Fruit fly (Drosophila melanogaster) whole organism, embryonic: ENCODE results near the gene pps.

Experiments
- CG10321 ChIP-seq: fragments of 200-800 bp; sonication (Bioruptor generic); IDR thresholded peaks from 2 replicates; pipeline ENCODE4 v1.3.6; 2022; ENCODE audit warnings: missing biosample characterization, missing genetic modification characterization
- CG11085 ChIP-seq: fragments of 200-800 bp; sonication (Bioruptor generic); IDR thresholded peaks from 2 replicates; pipeline ENCODE4 v1.3.6; 2022; ENCODE audit warnings: missing biosample characterization, missing genetic modification characterization
- CG11504 ChIP-seq: fragments of 200-800 bp; sonication (Bioruptor generic); optimal IDR thresholded peaks from 3 replicates; lab custom pipeline; 2019; ENCODE audit warnings: missing biosample characterization, mild to moderate bottlenecking, missing genetic modification characterization, moderate library complexity
- CG11695 ChIP-seq: fragments of 200-800 bp; sonication (Bioruptor generic); IDR thresholded peaks from 3 replicates; pipeline ENCODE4 v1.3.6; 2022; ENCODE audit warnings: missing biosample characterization, missing genetic modification characterization
- CG11723 ChIP-seq: fragments of 200-800 bp; sonication (Bioruptor generic); optimal IDR thresholded peaks from 2 replicates; lab custom pipeline; 2017; ENCODE audit warnings: missing biosample characterization, mild to moderate bottlenecking, missing genetic modification characterization
- CG12104 ChIP-seq: fragments of 200-800 bp; sonication (Bioruptor generic); optimal IDR thresholded peaks from 3 replicates; lab custom pipeline; 2016; ENCODE audit warnings: missing biosample characterization, missing genetic modification characterization
- CG13287 ChIP-seq: fragments of 200-800 bp; sonication (Bioruptor generic); IDR thresholded peaks from 2 replicates; pipeline ENCODE4 v1.3.6; 2022; ENCODE audit warnings: missing biosample characterization, missing genetic modification characterization; ENCODE audit not compliant: partially characterized antibody
- CG13624 ChIP-seq: fragments of 200-800 bp; sonication (Bioruptor generic); optimal IDR thresholded peaks from 2 replicates; lab custom pipeline; 2016; ENCODE audit warnings: missing biosample characterization, missing genetic modification characterization
- CG13894 ChIP-seq: fragments of 200-800 bp; sonication (Bioruptor generic); optimal IDR thresholded peaks from 3 replicates; lab custom pipeline; 2018; ENCODE audit warnings: missing biosample characterization, mild to moderate bottlenecking, missing genetic modification characterization, moderate library complexity
- CG14860 ChIP-seq: fragments of 200-800 bp; sonication (Bioruptor generic); IDR thresholded peaks from 3 replicates; pipeline ENCODE4 v1.3.6; 2022; ENCODE audit warnings: missing biosample characterization, missing genetic modification characterization; ENCODE audit not compliant: partially characterized antibody
- CG16863 ChIP-seq: fragments of 200-800 bp; sonication (Bioruptor generic); optimal IDR thresholded peaks from 3 replicates; lab custom pipeline; 2016; ENCODE audit warnings: missing biosample characterization, missing genetic modification characterization
- CG2889 ChIP-seq: fragments of 200-800 bp; sonication (Bioruptor generic); IDR thresholded peaks from 3 replicates; pipeline ENCODE4 v1.3.6; 2022; ENCODE audit warnings: missing biosample characterization, missing genetic modification characterization
- CG30020 ChIP-seq: fragments of 200-800 bp; optimal IDR thresholded peaks from 2 replicates; lab custom pipeline; 2019; ENCODE audit warnings: missing biosample characterization, mild to moderate bottlenecking, missing genetic modification characterization, moderate library complexity
- CG34376 ChIP-seq: fragments of 200-800 bp; sonication (Bioruptor generic); optimal IDR thresholded peaks from 2 replicates; lab custom pipeline; 2018; ENCODE audit warnings: missing biosample characterization, mild to moderate bottlenecking, missing genetic modification characterization
- CG3838 ChIP-seq: fragments of 200-800 bp; sonication (Bioruptor generic); optimal IDR thresholded peaks from 3 replicates; lab custom pipeline; 2016; ENCODE audit warnings: missing biosample characterization, missing genetic modification characterization
- CG3847 ChIP-seq: fragments of 200-800 bp; sonication (Bioruptor generic); IDR thresholded peaks from 2 replicates; pipeline ENCODE4 v1.3.6; 2022; ENCODE audit warnings: missing biosample characterization, missing genetic modification characterization
- CG5245 ChIP-seq: fragments of 200-800 bp; sonication (Bioruptor generic); optimal IDR thresholded peaks from 3 replicates; lab custom pipeline; 2016; ENCODE audit warnings: missing biosample characterization, missing genetic modification characterization
- CG6654 ChIP-seq: fragments of 200-800 bp; sonication (Bioruptor generic); optimal IDR thresholded peaks from 2 replicates; lab custom pipeline; 2017; ENCODE audit warnings: missing biosample characterization, mild to moderate bottlenecking, missing genetic modification characterization
- CG7786 ChIP-seq: fragments of 200-800 bp; sonication (Bioruptor generic); optimal IDR thresholded peaks from 2 replicates; lab custom pipeline; 2016; ENCODE audit warnings: missing biosample characterization, missing genetic modification characterization
- CG8388 ChIP-seq: fragments of 200-800 bp; sonication (Bioruptor generic); optimal IDR thresholded peaks from 2 replicates; lab custom pipeline; 2019; ENCODE audit warnings: missing biosample characterization, mild to moderate bottlenecking, missing genetic modification characterization, moderate library complexity
- CG9215 ChIP-seq: fragments of 200-800 bp; sonication (Bioruptor generic); IDR thresholded peaks from 2 replicates; pipeline ENCODE4 v1.3.6; 2022; ENCODE audit warnings: missing biosample characterization, missing genetic modification characterization
- CG9876 ChIP-seq: fragments of 200-800 bp; sonication (Bioruptor generic); optimal IDR thresholded peaks from 2 replicates; lab custom pipeline; 2016; ENCODE audit warnings: missing biosample characterization, missing genetic modification characterization
- Camta ChIP-seq: fragments of 200-800 bp; sonication (Bioruptor generic); optimal IDR thresholded peaks from 2 replicates; lab custom pipeline; 2016; ENCODE audit warnings: missing biosample characterization, missing genetic modification characterization
- Jarid2 ChIP-seq: fragments of 200-800 bp; sonication (Bioruptor generic); optimal IDR thresholded peaks from 3 replicates; lab custom pipeline; 2017; ENCODE audit warnings: mild to moderate bottlenecking, missing biosample characterization, missing genetic modification reagents, missing genetic modification characterization
- Lhr ChIP-seq: fragments of 200-800 bp; sonication (Bioruptor generic); optimal IDR thresholded peaks from 3 replicates; lab custom pipeline; 2017; ENCODE audit warnings: mild to moderate bottlenecking, missing biosample characterization, missing genetic modification reagents, missing genetic modification characterization
- NfI ChIP-seq: fragments of 200-800 bp; sonication (Bioruptor generic); optimal IDR thresholded peaks from 3 replicates; lab custom pipeline; 2018; ENCODE audit warnings: missing biosample characterization, mild to moderate bottlenecking, missing genetic modification characterization, moderate library complexity
- Pdp1 ChIP-seq, 2 experiments: fragments of 200-800 bp; sonication (Bioruptor generic); optimal IDR thresholded peaks; 3 replicates each; lab custom pipeline; 2016; ENCODE audit warnings: missing biosample characterization in 2 of 2, missing genetic modification characterization in 2 of 2, mild to moderate bottlenecking in 1 of 2, moderate library complexity in 1 of 2
- Rfx ChIP-seq: fragments of 200-800 bp; sonication (Bioruptor generic); IDR thresholded peaks from 2 replicates; pipeline ENCODE4 v1.3.6; 2022; ENCODE audit warnings: missing biosample characterization, missing genetic modification characterization
- Sox102F ChIP-seq: fragments of 200-800 bp; sonication (Bioruptor generic); optimal IDR thresholded peaks from 2 replicates; lab custom pipeline; 2018; ENCODE audit warnings: missing biosample characterization, mild to moderate bottlenecking, missing genetic modification characterization, moderate library complexity
- Sry-δ ChIP-seq: fragments of 200-800 bp; sonication (Bioruptor generic); optimal IDR thresholded peaks from 2 replicates; lab custom pipeline; 2016; ENCODE audit warnings: missing biosample characterization, missing genetic modification characterization
- Trl ChIP-seq, 3 experiments: fragments of >200 bp in 2 of 3; fragments of 200-800 bp in 1 of 3; sonication (Bioruptor generic) in 1 of 3; optimal IDR thresholded peaks; 2 replicates in 1 of 3; 3 replicates in 2 of 3; lab custom pipeline; 2016 to 2017; ENCODE audit warnings: missing biosample characterization in 1 of 3, missing genetic modification characterization in 1 of 3
- al ChIP-seq: fragments of 200-800 bp; sonication (Bioruptor generic); IDR thresholded peaks from 2 replicates; pipeline ENCODE4 v1.3.6; 2022; ENCODE audit warnings: missing biosample characterization, missing genetic modification characterization
- aop ChIP-seq: fragments of 200-800 bp; sonication (Bioruptor generic); IDR thresholded peaks from 2 replicates; pipeline ENCODE4 v1.3.6; 2022; ENCODE audit warnings: missing biosample characterization, missing genetic modification characterization
- bab2 ChIP-seq: fragments of 200-800 bp; sonication (Bioruptor generic); optimal IDR thresholded peaks from 2 replicates; lab custom pipeline; 2016; ENCODE audit warnings: missing biosample characterization, missing genetic modification characterization
- cas ChIP-seq: fragments of 200-800 bp; sonication (Bioruptor generic); IDR thresholded peaks from 2 replicates; pipeline ENCODE4 v1.3.6; 2022; ENCODE audit warnings: missing biosample characterization, missing genetic modification characterization
- danr ChIP-seq: fragments of 200-800 bp; sonication (Bioruptor generic); IDR thresholded peaks from 2 replicates; pipeline ENCODE4 v1.3.6; 2022; ENCODE audit warnings: missing biosample characterization, missing genetic modification characterization
- grau ChIP-seq: fragments of 200-800 bp; optimal IDR thresholded peaks from 3 replicates; lab custom pipeline; 2019; ENCODE audit warnings: missing biosample characterization, mild to moderate bottlenecking, missing genetic modification characterization, moderate library complexity
- ken ChIP-seq: fragments of 200-800 bp; sonication (Bioruptor generic); IDR thresholded peaks from 3 replicates; pipeline ENCODE4 v1.3.6; 2022; ENCODE audit warnings: missing biosample characterization, missing genetic modification characterization
- kni ChIP-seq: fragments of 200-800 bp; sonication (Bioruptor generic); optimal IDR thresholded peaks from 3 replicates; lab custom pipeline; 2017; ENCODE audit warnings: mild to moderate bottlenecking, missing biosample characterization, missing genetic modification reagents, missing genetic modification characterization
- nom ChIP-seq: fragments of 200-800 bp; sonication (Bioruptor generic); optimal IDR thresholded peaks from 2 replicates; lab custom pipeline; 2017; ENCODE audit warnings: missing biosample characterization, missing genetic modification characterization, mild to moderate bottlenecking, moderate library complexity, missing genetic modification reagents
- otp ChIP-seq: fragments of 200-800 bp; sonication (Bioruptor generic); IDR thresholded peaks from 3 replicates; pipeline ENCODE4, ENCODE4 v1.3.6; 2022; ENCODE audit warnings: missing biosample characterization, missing genetic modification characterization
- pfk ChIP-seq: fragments of 200-800 bp; sonication (Bioruptor generic); optimal IDR thresholded peaks from 2 replicates; lab custom pipeline; 2018; ENCODE audit warnings: missing biosample characterization, mild to moderate bottlenecking, missing genetic modification characterization, moderate library complexity
- pho ChIP-seq: fragments of 200-800 bp; sonication (Bioruptor generic); optimal IDR thresholded peaks from 2 replicates; lab custom pipeline; 2016; ENCODE audit warnings: missing biosample characterization, missing genetic modification characterization
- prd ChIP-seq, 3 experiments: fragments of >200 bp in 2 of 3; fragments of 200-800 bp in 1 of 3; sonication (Bioruptor generic) in 1 of 3; optimal IDR thresholded peaks in 2 of 3; IDR thresholded peaks in 1 of 3; 2 replicates in 2 of 3; 3 replicates in 1 of 3; pipeline versions ENCODE4 v1.3.6 to Lab custom; 2017 to 2022; ENCODE audit warnings: missing biosample characterization in 1 of 3, missing genetic modification characterization in 1 of 3
- slbo ChIP-seq: fragments of 200-800 bp; sonication (Bioruptor generic); IDR thresholded peaks from 2 replicates; pipeline ENCODE4 v1.3.6; 2022; ENCODE audit warnings: missing biosample characterization, missing genetic modification characterization
- sna ChIP-seq: fragments of 200-800 bp; sonication (Bioruptor generic); IDR thresholded peaks from 2 replicates; pipeline ENCODE4 v1.3.6; 2022; ENCODE audit warnings: missing biosample characterization, missing genetic modification characterization; ENCODE audit not compliant: partially characterized antibody
- tll ChIP-seq, 2 experiments: fragments of 200-800 bp in 1 of 2; fragments of >200 bp in 1 of 2; sonication (Bioruptor generic) in 1 of 2; optimal IDR thresholded peaks; 2 replicates each; lab custom pipeline; 2017 to 2019; ENCODE audit warnings: missing biosample characterization in 2 of 2, missing genetic modification characterization in 2 of 2, mild to moderate bottlenecking in 1 of 2, moderate library complexity in 1 of 2
- twi ChIP-seq: fragments of 200-800 bp; optimal IDR thresholded peaks from 2 replicates; lab custom pipeline; 2019; ENCODE audit warnings: missing biosample characterization, mild to moderate bottlenecking, missing genetic modification characterization, moderate library complexity

pps gene

DNA sequence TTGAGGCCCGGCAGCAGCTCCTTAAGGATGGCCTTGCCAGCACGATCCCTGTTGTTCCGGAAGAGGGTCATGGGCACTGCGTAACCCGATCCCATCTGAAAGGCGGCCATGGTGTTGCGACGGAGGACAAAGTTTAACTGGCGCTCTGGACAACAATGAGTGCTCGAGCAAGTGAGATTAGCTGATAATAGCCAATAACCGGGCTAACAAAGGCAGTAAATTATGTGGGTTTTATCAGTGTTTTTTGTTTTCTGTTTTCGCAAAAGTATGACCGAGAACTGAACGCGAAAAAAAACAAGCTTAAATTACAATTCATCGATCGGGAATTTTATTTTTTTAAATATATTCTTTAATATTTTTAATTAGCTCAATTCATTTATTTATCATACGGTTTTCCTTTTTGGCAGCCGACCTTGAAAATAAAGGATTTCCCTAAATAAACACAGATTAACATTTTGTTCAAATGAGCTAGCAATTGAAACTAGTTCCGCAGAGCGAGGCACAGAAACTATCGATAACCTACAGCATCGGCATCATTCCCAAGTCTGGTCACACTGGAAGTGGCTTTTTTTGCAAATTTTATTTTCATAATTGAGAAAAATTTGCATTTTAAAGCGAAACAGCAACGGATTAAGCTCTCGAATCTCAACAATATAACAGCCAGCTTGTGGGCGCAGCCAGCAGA lies at the start of gene pps, which contains the start of gene Dip-C (continued):
- TF ChIP-seq CG13287 (GFP tag; lab: Robert Waterston, UW): peak; percentile 85
- no peak for TF ChIP-seq otp (GFP tag; lab: Robert Waterston, UW)
- no peak for TF ChIP-seq CG9876
- TF ChIP-seq tll (GFP tag; optimal IDR thresholded peaks at IDR 0.05; lab: Kevin White, UChicago): no peak
- TF ChIP-seq CG14860: peak; percentile 35; the same call in 1 of the 3 replicates
- no peak for TF ChIP-seq ken
- peak; percentile 60 for TF ChIP-seq Sry-δ (GFP tag; lab: Kevin White, UChicago)
- TF ChIP-seq danr (GFP tag; lab: Robert Waterston, UW): no peak
- no peak for TF ChIP-seq Pdp1 (GFP tag; optimal IDR thresholded peaks at IDR 0.05; lab: Kevin White, UChicago)
- TF ChIP-seq CG5245 (GFP tag; lab: Kevin White, UChicago): no peak
- no peak for TF ChIP-seq Camta (GFP tag; lab: Kevin White, UChicago)
- no peak for TF ChIP-seq CG8388
- TF ChIP-seq twi (tag; lab: Kevin White, UChicago): no peak
- TF ChIP-seq CG16863 (GFP tag; lab: Kevin White, UChicago): no peak
- no peak for TF ChIP-seq pho (GFP tag; lab: Kevin White, UChicago)
- TF ChIP-seq aop (GFP tag; lab: Robert Waterston, UW): no peak
- no peak for TF ChIP-seq CG11723 (GFP tag; lab: Kevin White, UChicago)
- TF ChIP-seq grau (tag; lab: Kevin White, UChicago): no peak
- TF ChIP-seq Sox102F (GFP tag; lab: Kevin White, UChicago): no peak
- TF ChIP-seq CG9215 (GFP tag; lab: Robert Waterston, UW): no peak
- TF ChIP-seq al (GFP tag; lab: Robert Waterston, UW): no peak
- TF ChIP-seq CG13894 (tag; lab: Kevin White, UChicago): no peak
- TF ChIP-seq CG34376 (GFP tag; lab: Kevin White, UChicago): peak; percentile 44
- no peak for TF ChIP-seq NfI (GFP tag; lab: Kevin White, UChicago)
- no peak for TF ChIP-seq Trl (optimal IDR thresholded peaks at IDR 0.05; lab: Kevin White, UChicago)
- no peak for TF ChIP-seq Trl (GFP tag; optimal IDR thresholded peaks at IDR 0.05; lab: Kevin White, UChicago)
- no peak for TF ChIP-seq CG10321
- no peak for TF ChIP-seq kni
- no peak for TF ChIP-seq CG3847 (GFP tag; lab: Robert Waterston, UW)
- TF ChIP-seq cas (GFP tag; lab: Robert Waterston, UW): no peak
- TF ChIP-seq CG6654 (GFP tag; lab: Kevin White, UChicago): no peak
- TF ChIP-seq slbo (GFP tag; lab: Robert Waterston, UW): no peak
- no peak for TF ChIP-seq bab2
- no peak for TF ChIP-seq CG11695 (GFP tag; lab: Robert Waterston, UW)
- TF ChIP-seq CG3838 (GFP tag; lab: Kevin White, UChicago): no peak
- TF ChIP-seq nom (GFP tag; lab: Kevin White, UChicago): peak; percentile 43
- no peak for TF ChIP-seq Jarid2 (GFP tag; lab: Kevin White, UChicago)
- TF ChIP-seq CG30020 (tag; lab: Kevin White, UChicago): peak; percentile 27
- TF ChIP-seq CG11504 (tag; lab: Kevin White, UChicago): no peak
- TF ChIP-seq CG2889 (GFP tag; lab: Robert Waterston, UW): no peak
- TF ChIP-seq Lhr (GFP tag; lab: Kevin White, UChicago): no peak
- TF ChIP-seq sna: peak; percentile 62; the same call in 1 of the 2 replicates
- no peak for TF ChIP-seq pfk
- no peak for TF ChIP-seq CG13624 (GFP tag; lab: Kevin White, UChicago)
- TF ChIP-seq CG12104 (GFP tag; lab: Kevin White, UChicago): peak; percentile 12
- TF ChIP-seq CG11085: no peak
- TF ChIP-seq Rfx (GFP tag; lab: Robert Waterston, UW): 0 out of 2 replicates have a peak, but pooled peaks have one; percentile 12
- no peak for TF ChIP-seq prd (optimal IDR thresholded peaks at IDR 0.05; lab: Kevin White, UChicago)
- TF ChIP-seq prd (GFP tag; IDR thresholded peaks at IDR 0.05; lab: Robert Waterston, UW): no peak
- no peak for TF ChIP-seq CG7786 (GFP tag; lab: Kevin White, UChicago)
